Worm (Caenorhabditis elegans): ENCODE results near the gene cyp-34A7.

- TF ChIP-seq egl-27 (tag; optimal IDR thresholded peaks at IDR 0.05) (no peak), mep-1 (tag; optimal IDR thresholded peaks at IDR 0.05) (no peak)
Observed at ce11 chrV:3963715-3964114, at the start of gene cyp-34A7.

All from whole organism, L1 larva.